Worm (Caenorhabditis elegans) whole organism, L3 larva: ENCODE measurements around the gene rpc-2.

ENCODE experiments used
- ama-1 ChIP-seq: fragments of 150-350 bp; optimal IDR thresholded peaks from 2 replicates; lab custom pipeline; 2018
- elt-1 ChIP-seq: fragments of 150-350 bp; optimal IDR thresholded peaks from 2 replicates; lab custom pipeline; 2014; ENCODE audit warnings: missing biosample characterization, missing genetic modification characterization
- elt-2 ChIP-seq: sonication (generic microtip); optimal IDR thresholded peaks from 2 replicates; lab custom pipeline; 2016; ENCODE audit warnings: missing genetic modification reagents, mild to moderate bottlenecking, missing genetic modification characterization, missing compliant biosample characterization
- fos-1 ChIP-seq: fragments of 150-350 bp; optimal IDR thresholded peaks from 2 replicates; lab custom pipeline; 2014; ENCODE audit warnings: missing biosample characterization, missing genetic modification characterization
- mdl-1 ChIP-seq: fragments of 150-350 bp; optimal IDR thresholded peaks from 2 replicates; lab custom pipeline; 2014; ENCODE audit warnings: missing biosample characterization, missing genetic modification characterization
- nhr-12 ChIP-seq: fragments of 150-350 bp; optimal IDR thresholded peaks from 2 replicates; lab custom pipeline; 2014; ENCODE audit warnings: missing biosample characterization, missing genetic modification characterization
- nhr-25 ChIP-seq: sonication (generic microtip); optimal IDR thresholded peaks from 2 replicates; lab custom pipeline; 2017; ENCODE audit warnings: missing biosample characterization, missing genetic modification characterization
- skn-1 ChIP-seq: fragments of 150-350 bp; optimal IDR thresholded peaks from 2 replicates; lab custom pipeline; 2014; ENCODE audit warnings: missing biosample characterization, missing genetic modification characterization
- tbx-2 ChIP-seq: sonication (generic microtip); optimal IDR thresholded peaks from 2 replicates; lab custom pipeline; 2016; ENCODE audit warnings: mild to moderate bottlenecking, missing genetic modification characterization, missing compliant biosample characterization
- unc-62 ChIP-seq: fragments of 150-350 bp; sonication (generic microtip); optimal IDR thresholded peaks from 4 replicates; lab custom pipeline; 2014; ENCODE audit warnings: missing biosample characterization, missing genetic modification reagents, missing genetic modification characterization

ce11 chrIII:5588746-5589145, 31.6 kb downstream of the rpc-2 start:
- no peak for TF ChIP-seq mdl-1
- TF ChIP-seq skn-1 (tag; lab: Kevin White, UChicago): no peak
- TF ChIP-seq nhr-25 (tag; lab: Kevin White, UChicago): no peak
- TF ChIP-seq elt-1 (tag; lab: Kevin White, UChicago): no peak
- no peak for TF ChIP-seq fos-1
- TF ChIP-seq ama-1 (lab: Kevin White, UChicago): no peak
- TF ChIP-seq tbx-2 (tag; lab: Kevin White, UChicago): no peak
- TF ChIP-seq nhr-12: no peak
- TF ChIP-seq unc-62 (GFP tag; lab: Kevin White, UChicago): no peak
- no peak for TF ChIP-seq elt-2
